Fruit fly (Drosophila melanogaster): ENCODE measurements around the gene CG9525.

The CG9525 gene

dm6 chr2L:8955597-8956335 is 6.4 kb downstream of the CG9525 start (continued):
- TF ChIP-seq B-H1 (GFP tag; IDR thresholded peaks at IDR 0.05) = no peak
- TF ChIP-seq Pdp1 (GFP tag; optimal IDR thresholded peaks at IDR 0.05) = peak in 1 of 2 experiments; percentile 15
- peak; percentile 19 for TF ChIP-seq sens (GFP tag)
- TF ChIP-seq CG17612 (GFP tag; IDR thresholded peaks at IDR 0.05) = no peak
- peak; percentile 27 for TF ChIP-seq CG2120 (GFP tag; optimal IDR thresholded peaks at IDR 0.05)
- TF ChIP-seq CG32532 (GFP tag; IDR thresholded peaks at IDR 0.05) = peak; percentile 46; the same call in 1 of the 2 replicates
- TF ChIP-seq slbo (GFP tag; IDR thresholded peaks at IDR 0.05) = peak; percentile 53
- peak; percentile 19; the same call in 1 of the 2 replicates for TF ChIP-seq wdn (GFP tag; IDR thresholded peaks at IDR 0.05)
- TF ChIP-seq sna (GFP tag; IDR thresholded peaks at IDR 0.05; ENCODE audit: partially characterized antibody) = no peak
- TF ChIP-seq pb (GFP tag; optimal IDR thresholded peaks at IDR 0.05) = no peak
- peak; percentile 37 for TF ChIP-seq mirr (GFP tag; optimal IDR thresholded peaks at IDR 0.05)
- TF ChIP-seq YL-1 (GFP tag; optimal IDR thresholded peaks at IDR 0.05) = no peak
- peak; percentile 38; the same call in 2 of the 3 replicates for TF ChIP-seq row (GFP tag; IDR thresholded peaks at IDR 0.05)
- TF ChIP-seq kni (GFP tag; optimal IDR thresholded peaks at IDR 0.05) = no peak
- no peak for TF ChIP-seq Antp (GFP tag; optimal IDR thresholded peaks at IDR 0.05)
- TF ChIP-seq CG10321 (GFP tag; IDR thresholded peaks at IDR 0.05) = 0 out of 2 replicates have a peak, but pooled peaks have one; percentile 22
- TF ChIP-seq Dbx (GFP tag; IDR thresholded peaks at IDR 0.05) = peak; percentile 21; the same call in 1 of the 3 replicates
- no peak for TF ChIP-seq CG6689 (GFP tag; IDR thresholded peaks at IDR 0.05)
- TF ChIP-seq CG10565 (GFP tag; optimal IDR thresholded peaks at IDR 0.05) = no peak
- no peak for TF ChIP-seq CG15269 (tag; optimal IDR thresholded peaks at IDR 0.05)
- no peak for TF ChIP-seq CG10462 (GFP tag; optimal IDR thresholded peaks at IDR 0.05)
- peak; percentile 42; the same call in 1 of the 3 replicates for TF ChIP-seq CG11695 (GFP tag; IDR thresholded peaks at IDR 0.05)
- TF ChIP-seq CG12744 (GFP tag; optimal IDR thresholded peaks at IDR 0.05) = no peak
- peak; percentile 9 for TF ChIP-seq CG12155 (GFP tag; optimal IDR thresholded peaks at IDR 0.05)
- no peak for TF ChIP-seq Lim3 (GFP tag; IDR thresholded peaks at IDR 0.05)
- no peak for TF ChIP-seq Sox102F (GFP tag; optimal IDR thresholded peaks at IDR 0.05)
- peak; percentile 3 for TF ChIP-seq lab (GFP tag; optimal IDR thresholded peaks at IDR 0.05)
- TF ChIP-seq Max (GFP tag; optimal IDR thresholded peaks at IDR 0.05) = no peak
- TF ChIP-seq CG34224 (GFP tag; IDR thresholded peaks at IDR 0.05; ENCODE audit: partially characterized antibody) = no peak
- TF ChIP-seq Bteb2 (GFP tag; optimal IDR thresholded peaks at IDR 0.05) = no peak
- no peak for TF ChIP-seq CG4328 (GFP tag; optimal IDR thresholded peaks at IDR 0.05)
- TF ChIP-seq disco-r (GFP tag; optimal IDR thresholded peaks at IDR 0.05) = no peak
- TF ChIP-seq Hr51 (GFP tag; optimal IDR thresholded peaks at IDR 0.05) = no peak
- no peak for TF ChIP-seq Kr (GFP tag; optimal IDR thresholded peaks at IDR 0.05)
- TF ChIP-seq pros (GFP tag; optimal IDR thresholded peaks at IDR 0.05) = no peak
- 0 out of 2 replicates have a peak, but pooled peaks have one; percentile 26 for TF ChIP-seq CG3847 (GFP tag; IDR thresholded peaks at IDR 0.05)
- no peak for TF ChIP-seq MTF-1 (GFP tag; optimal IDR thresholded peaks at IDR 0.05; ENCODE audit: borderline replicate concordance)
- no peak for TF ChIP-seq CG18011 (GFP tag; optimal IDR thresholded peaks at IDR 0.05)
- no peak for TF ChIP-seq chm (GFP tag; IDR thresholded peaks at IDR 0.05)
- TF ChIP-seq Ets65A (GFP tag) = no peak
- peak; percentile 16 for TF ChIP-seq CG11504 (tag; optimal IDR thresholded peaks at IDR 0.05)
- no peak for TF ChIP-seq sc (optimal IDR thresholded peaks at IDR 0.05)
- TF ChIP-seq sc (GFP tag; optimal IDR thresholded peaks at IDR 0.05) = no peak
- TF ChIP-seq CG8290 (GFP tag; optimal IDR thresholded peaks at IDR 0.05) = no peak
- TF ChIP-seq CG8290 (tag; optimal IDR thresholded peaks at IDR 0.05) = peak in 1 of 2 experiments; percentile 60
- no peak for TF ChIP-seq CG11093 (GFP tag; IDR thresholded peaks at IDR 0.05)
- no peak for TF ChIP-seq CG6175 (GFP tag; IDR thresholded peaks at IDR 0.05)
- TF ChIP-seq gcm2 (GFP tag; optimal IDR thresholded peaks at IDR 0.05) = no peak
- no peak for TF ChIP-seq al (GFP tag; IDR thresholded peaks at IDR 0.05)
- TF ChIP-seq CG6654 (GFP tag; optimal IDR thresholded peaks at IDR 0.05) = no peak

Measured in whole organism, embryonic.